Worm (Caenorhabditis elegans) whole organism, midembryonic: ENCODE data around the gene W05B10.6.

Experiments used
- T22C8.4 ChIP-seq: fragments of 200-800 bp; sonication (Bioruptor generic); IDR thresholded peaks from 2 replicates; pipeline ENCODE4 v1.3.6; 2022; ENCODE audit warnings: missing genetic modification characterization, missing compliant biosample characterization
- cog-1 ChIP-seq: sonication (generic microtip); optimal IDR thresholded peaks from 2 replicates; lab custom pipeline; 2016; ENCODE audit warnings: missing genetic modification characterization, missing compliant biosample characterization
- flt-1 ChIP-seq: fragments of 200-800 bp; sonication (Bioruptor generic); IDR thresholded peaks from 2 replicates; pipeline ENCODE4 v1.3.6; 2022; ENCODE audit warnings: missing genetic modification characterization, missing compliant biosample characterization
- klf-2 ChIP-seq: fragments of 200-800 bp; sonication (Bioruptor generic); conservative IDR thresholded peaks from 2 replicates; pipeline ENCODE4 v1.3.6; 2022; ENCODE audit warnings: missing genetic modification reagents, missing genetic modification characterization, missing compliant biosample characterization
- med-1 ChIP-seq: sonication (generic microtip); optimal IDR thresholded peaks from 2 replicates; lab custom pipeline; 2017; ENCODE audit warnings: missing genetic modification characterization, mild to moderate bottlenecking, missing compliant biosample characterization, antibody characterized with exemption, missing genetic modification reagents; ENCODE audit not compliant: insufficient read depth
- ref-1 ChIP-seq: fragments of 200-800 bp; sonication (Bioruptor generic); conservative IDR thresholded peaks from 2 replicates; pipeline ENCODE4 v1.3.6; 2022; ENCODE audit warnings: missing genetic modification reagents, missing genetic modification characterization, missing compliant biosample characterization
- tab-1 ChIP-seq: fragments of 200-800 bp; sonication (Bioruptor generic); IDR thresholded peaks from 2 replicates; pipeline ENCODE4 v1.3.6; 2022; ENCODE audit warnings: missing genetic modification characterization, missing compliant biosample characterization
- ztf-23 ChIP-seq: fragments of 200-800 bp; sonication (Bioruptor generic); IDR thresholded peaks from 2 replicates; pipeline ENCODE4 v1.3.6; 2022; ENCODE audit warnings: missing genetic modification reagents, missing genetic modification characterization, missing compliant biosample characterization
- ztf-29 ChIP-seq: fragments of 200-800 bp; sonication (Bioruptor generic); IDR thresholded peaks from 2 replicates; pipeline ENCODE4 v1.3.6; 2022; ENCODE audit warnings: missing genetic modification reagents, missing genetic modification characterization, missing compliant biosample characterization

Gene W05B10.6

ce11 chrV:12679807-12680206, 21.8 kb upstream of the W05B10.6 start, which contains the start of gene frpr-15:
TSS of gene frpr-15 (plus strand) at chrV:12680107.
- TF ChIP-seq ztf-29 (GFP tag; lab: Robert Waterston, UW): no peak
- TF ChIP-seq ref-1 (GFP tag; lab: Robert Waterston, UW): no peak
- TF ChIP-seq tab-1 (GFP tag; lab: Robert Waterston, UW): no peak
- TF ChIP-seq med-1 (GFP tag; lab: Kevin White, UChicago): no peak
- TF ChIP-seq cog-1 (tag; lab: Kevin White, UChicago): no peak
- TF ChIP-seq klf-2 (GFP tag; lab: Robert Waterston, UW): no peak
- no peak for TF ChIP-seq ztf-23 (GFP tag; lab: Robert Waterston, UW)
- no peak for TF ChIP-seq flt-1 (GFP tag; lab: Robert Waterston, UW)

ce11 chrV:12679292-12679691, 21.2 kb upstream of the W05B10.6 start:
- TF ChIP-seq ref-1 (GFP tag; lab: Robert Waterston, UW) (no peak), ztf-29 (GFP tag; lab: Robert Waterston, UW) (no peak), klf-2 (GFP tag; lab: Robert Waterston, UW) (no peak), flt-1 (GFP tag; lab: Robert Waterston, UW) (no peak), T22C8.4 (no peak), tab-1 (GFP tag; lab: Robert Waterston, UW) (no peak), med-1 (GFP tag; lab: Kevin White, UChicago) (no peak), cog-1 (tag; lab: Kevin White, UChicago) (no peak), ztf-23 (GFP tag; lab: Robert Waterston, UW) (no peak)

- no peak for TF ChIP-seq ref-1 (GFP tag; lab: Robert Waterston, UW)
- TF ChIP-seq med-1 (GFP tag; lab: Kevin White, UChicago): no peak
- no peak for TF ChIP-seq tab-1 (GFP tag; lab: Robert Waterston, UW)
- TF ChIP-seq ztf-29 (GFP tag; lab: Robert Waterston, UW): no peak
Measured at ce11 chrV:12676299-12676698, 18.3 kb upstream of the W05B10.6 start.

ce11 chrV:12673745-12674144, 15.7 kb upstream of the W05B10.6 start:
- TF ChIP-seq ztf-23 (GFP tag; lab: Robert Waterston, UW) (no peak), T22C8.4 (no peak), ref-1 (GFP tag; lab: Robert Waterston, UW) (no peak), cog-1 (tag; lab: Kevin White, UChicago) (no peak), klf-2 (GFP tag; lab: Robert Waterston, UW) (no peak), flt-1 (GFP tag; lab: Robert Waterston, UW) (no peak), med-1 (GFP tag; lab: Kevin White, UChicago) (no peak), ztf-29 (GFP tag; lab: Robert Waterston, UW) (no peak), tab-1 (GFP tag; lab: Robert Waterston, UW) (no peak)

- TF ChIP-seq ztf-23 (GFP tag; lab: Robert Waterston, UW): no peak
- TF ChIP-seq tab-1 (GFP tag; lab: Robert Waterston, UW): no peak
- TF ChIP-seq ztf-29 (GFP tag; lab: Robert Waterston, UW): no peak
- TF ChIP-seq klf-2 (GFP tag; lab: Robert Waterston, UW): no peak
- TF ChIP-seq cog-1 (tag; lab: Kevin White, UChicago): no peak
Measured at ce11 chrV:12670607-12671006, 12.6 kb upstream of the W05B10.6 start, which contains the start of gene srx-116. TSS of gene srx-116 (plus strand) at chrV:12670907.

- TF ChIP-seq ztf-23 (GFP tag; lab: Robert Waterston, UW): no peak
- no peak for TF ChIP-seq ztf-29 (GFP tag; lab: Robert Waterston, UW)
- no peak for TF ChIP-seq klf-2 (GFP tag; lab: Robert Waterston, UW)
- no peak for TF ChIP-seq tab-1 (GFP tag; lab: Robert Waterston, UW)
- no peak for TF ChIP-seq ref-1 (GFP tag; lab: Robert Waterston, UW)
- TF ChIP-seq flt-1 (GFP tag; lab: Robert Waterston, UW): no peak
- no peak for TF ChIP-seq cog-1 (tag; lab: Kevin White, UChicago)
- no peak for TF ChIP-seq T22C8.4
Measured at ce11 chrV:12667926-12668325, 9.9 kb upstream of the W05B10.6 start, which contains the start of gene W05B10.4. TSS of gene W05B10.4 (plus strand) at chrV:12668226.

ce11 chrV:12667397-12667796, 9.4 kb upstream of the W05B10.6 start:
- TF ChIP-seq ztf-29 (GFP tag; lab: Robert Waterston, UW) (no peak), med-1 (GFP tag; lab: Kevin White, UChicago) (no peak), ztf-23 (GFP tag; lab: Robert Waterston, UW) (no peak), tab-1 (GFP tag; lab: Robert Waterston, UW) (no peak), T22C8.4 (no peak)

- no peak for TF ChIP-seq ref-1 (GFP tag; lab: Robert Waterston, UW)
- TF ChIP-seq T22C8.4: no peak
- TF ChIP-seq cog-1 (tag; lab: Kevin White, UChicago): no peak
- TF ChIP-seq tab-1 (GFP tag; lab: Robert Waterston, UW): no peak
- TF ChIP-seq ztf-23 (GFP tag; lab: Robert Waterston, UW): no peak
- no peak for TF ChIP-seq ztf-29 (GFP tag; lab: Robert Waterston, UW)
- TF ChIP-seq med-1 (GFP tag; lab: Kevin White, UChicago): no peak
- no peak for TF ChIP-seq klf-2 (GFP tag; lab: Robert Waterston, UW)
- TF ChIP-seq flt-1 (GFP tag; lab: Robert Waterston, UW): no peak
Measured at ce11 chrV:12663386-12663785, 5.3 kb upstream of the W05B10.6 start.

ce11 chrV:12661619-12662018, 3.6 kb upstream of the W05B10.6 start, which contains the start of gene W05B10.3:
TSS of gene W05B10.3 (minus strand) at chrV:12661719.
- no peak for TF ChIP-seq ref-1 (GFP tag; lab: Robert Waterston, UW)
- TF ChIP-seq T22C8.4: no peak
- no peak for TF ChIP-seq ztf-29 (GFP tag; lab: Robert Waterston, UW)
- no peak for TF ChIP-seq cog-1 (tag; lab: Kevin White, UChicago)
- no peak for TF ChIP-seq flt-1 (GFP tag; lab: Robert Waterston, UW)
- TF ChIP-seq ztf-23 (GFP tag; lab: Robert Waterston, UW): no peak
- no peak for TF ChIP-seq med-1 (GFP tag; lab: Kevin White, UChicago)
- no peak for TF ChIP-seq tab-1 (GFP tag; lab: Robert Waterston, UW)
- no peak for TF ChIP-seq klf-2 (GFP tag; lab: Robert Waterston, UW)
